Fruit fly (Drosophila melanogaster): Measurements from ENCODE around the gene VhaM9.7-a.

VhaM9.7-a gene

dm6 chr3L:4304244-4304959 lies 41.9 kb downstream of the VhaM9.7-a start (continued):
- TF ChIP-seq CG8319 (GFP tag; optimal IDR thresholded peaks at IDR 0.05) (peak; percentile 70), CG4318 (GFP tag; optimal IDR thresholded peaks at IDR 0.05) (peak; percentile 82), esn (GFP tag; optimal IDR thresholded peaks at IDR 0.05) (peak; percentile 90), CG6276 (GFP tag; optimal IDR thresholded peaks at IDR 0.05) (peak; percentile 92), achi (GFP tag; optimal IDR thresholded peaks at IDR 0.05) (peak; percentile 88), dsx (GFP tag; optimal IDR thresholded peaks at IDR 0.05; ENCODE audit: poor library complexity, severe bottlenecking) (peak; percentile 73), CG11762 (GFP tag; optimal IDR thresholded peaks at IDR 0.05; ENCODE audit: insufficient read depth) (peak; percentile 76), Sox15 (GFP tag; optimal IDR thresholded peaks at IDR 0.05) (peak; percentile 47), eg (GFP tag; IDR thresholded peaks at IDR 0.05) (peak; percentile 96)

dm6 chr3L:4307691-4308383 lies 45.3 kb downstream of the VhaM9.7-a start, which contains the start of gene dyl:
Gene dyl, minus strand, starts transcription at chr3L:4307718.
- peak; percentile 94 for TF ChIP-seq CG6854 (GFP tag; optimal IDR thresholded peaks at IDR 0.05)
- TF ChIP-seq Eip78C (GFP tag), result peak; percentile 61
- TF ChIP-seq CG11902 (GFP tag; optimal IDR thresholded peaks at IDR 0.05), result no peak
- no peak for TF ChIP-seq Hr39 (GFP tag; optimal IDR thresholded peaks at IDR 0.05)
- no peak for TF ChIP-seq pdm3 (GFP tag; optimal IDR thresholded peaks at IDR 0.05)
- TF ChIP-seq Eip75B (GFP tag; optimal IDR thresholded peaks at IDR 0.05), result peak; percentile 14
- peak; percentile 1 for TF ChIP-seq esn (GFP tag; optimal IDR thresholded peaks at IDR 0.05)
- TF ChIP-seq Blimp-1 (GFP tag; optimal IDR thresholded peaks at IDR 0.05), result peak; percentile 98

- TF ChIP-seq spab (GFP tag; optimal IDR thresholded peaks at IDR 0.05) (no peak), Eip78C (GFP tag) (peak; percentile 75), CG31627 (GFP tag; optimal IDR thresholded peaks at IDR 0.05) (no peak), CG4318 (GFP tag; optimal IDR thresholded peaks at IDR 0.05) (no peak), CG6792 (GFP tag; optimal IDR thresholded peaks at IDR 0.05) (no peak), acj6 (GFP tag; optimal IDR thresholded peaks at IDR 0.05) (peak; percentile 31), CG32006 (GFP tag; optimal IDR thresholded peaks at IDR 0.05) (peak; percentile 41), eg (GFP tag; IDR thresholded peaks at IDR 0.05) (no peak), CG15336 (GFP tag; IDR thresholded peaks at IDR 0.05) (peak; percentile 46), OdsH (GFP tag; optimal IDR thresholded peaks at IDR 0.05) (peak; percentile 35), CG10631 (GFP tag; optimal IDR thresholded peaks at IDR 0.05) (no peak), Hr4 (GFP tag; optimal IDR thresholded peaks at IDR 0.05) (peak; percentile 61)
These were observed 48.1 kb downstream of the VhaM9.7-a start for dm6 chr3L:4310604-4311003.

Data from whole organism, prepupa.